Fruit fly (Drosophila melanogaster): ENCODE results near the gene Nepl19.

- TF ChIP-seq h (optimal IDR thresholded peaks at IDR 0.05) (no peak), psq (optimal IDR thresholded peaks at IDR 0.05) (no peak)
Measured at dm6 chr3R:28922744-28923143, 42.8 kb upstream of the Nepl19 start, which contains the start of gene CG11828.
